Fruit fly (Drosophila melanogaster) whole organism, embryonic: ENCODE data around the gene CG5021.
A peak's percentile ranks its signal among the peaks of the same experiment; 100 is the strongest.

Experiments used
- Aef1 ChIP-seq: fragments of 200-800 bp; sonication (Bioruptor generic); IDR thresholded peaks from 3 replicates; pipeline ENCODE4 v1.3.6; 2022; ENCODE audit warnings: missing biosample characterization, missing genetic modification characterization
- CG12219 ChIP-seq: fragments of 200-800 bp; sonication (Bioruptor generic); optimal IDR thresholded peaks from 3 replicates; lab custom pipeline; 2018; ENCODE audit warnings: missing biosample characterization, mild to moderate bottlenecking, missing genetic modification characterization
- CG1233 ChIP-seq: fragments of 200-800 bp; sonication (Bioruptor generic); optimal IDR thresholded peaks from 4 replicates; lab custom pipeline; 2018; ENCODE audit warnings: missing biosample characterization, mild to moderate bottlenecking, missing genetic modification characterization
- CG13296 ChIP-seq: fragments of 200-800 bp; sonication (Bioruptor generic); optimal IDR thresholded peaks from 3 replicates; lab custom pipeline; 2018; ENCODE audit warnings: missing biosample characterization, mild to moderate bottlenecking, missing genetic modification characterization
- CG15696 ChIP-seq: fragments of 200-800 bp; sonication (Bioruptor generic); optimal IDR thresholded peaks from 2 replicates; lab custom pipeline; 2019; ENCODE audit warnings: missing biosample characterization, mild to moderate bottlenecking, missing genetic modification characterization, moderate library complexity
- CG16813 ChIP-seq: fragments of 200-800 bp; sonication (Bioruptor generic); IDR thresholded peaks from 3 replicates; pipeline ENCODE4 v1.3.6; 2022; ENCODE audit warnings: missing biosample characterization, missing genetic modification characterization; ENCODE audit not compliant: partially characterized antibody
- CG17802 ChIP-seq: fragments of 200-800 bp; sonication (Bioruptor generic); optimal IDR thresholded peaks from 2 replicates; lab custom pipeline; 2018; ENCODE audit warnings: missing biosample characterization, mild to moderate bottlenecking, missing genetic modification characterization, moderate library complexity
- CG17829 ChIP-seq: fragments of 200-800 bp; optimal IDR thresholded peaks from 2 replicates; lab custom pipeline; 2019; ENCODE audit warnings: missing biosample characterization, mild to moderate bottlenecking, missing genetic modification characterization, moderate library complexity
- CG1792 ChIP-seq: fragments of 200-800 bp; sonication (Bioruptor generic); optimal IDR thresholded peaks from 2 replicates; lab custom pipeline; 2016; ENCODE audit warnings: missing biosample characterization, missing genetic modification characterization
- CG18599 ChIP-seq: fragments of 200-800 bp; sonication (Bioruptor generic); optimal IDR thresholded peaks from 3 replicates; lab custom pipeline; 2017; ENCODE audit warnings: missing biosample characterization, missing genetic modification characterization, mild to moderate bottlenecking, moderate library complexity, missing genetic modification reagents
- CG2678 ChIP-seq: fragments of 200-800 bp; sonication (Bioruptor generic); optimal IDR thresholded peaks from 3 replicates; lab custom pipeline; 2019; ENCODE audit warnings: missing biosample characterization, mild to moderate bottlenecking, missing genetic modification characterization, moderate library complexity
- CG30020 ChIP-seq: fragments of 200-800 bp; optimal IDR thresholded peaks from 2 replicates; lab custom pipeline; 2019; ENCODE audit warnings: missing biosample characterization, mild to moderate bottlenecking, missing genetic modification characterization, moderate library complexity
- CG31365 ChIP-seq: fragments of 200-800 bp; sonication (Bioruptor generic); optimal IDR thresholded peaks from 2 replicates; lab custom pipeline; 2018; ENCODE audit warnings: missing biosample characterization, mild to moderate bottlenecking, missing genetic modification characterization
- CG4360 ChIP-seq: fragments of 200-800 bp; sonication (Bioruptor generic); IDR thresholded peaks from 2 replicates; pipeline ENCODE4 v1.3.6; 2022; ENCODE audit warnings: missing biosample characterization, missing genetic modification characterization
- CG6654 ChIP-seq: fragments of 200-800 bp; sonication (Bioruptor generic); optimal IDR thresholded peaks from 2 replicates; lab custom pipeline; 2017; ENCODE audit warnings: missing biosample characterization, mild to moderate bottlenecking, missing genetic modification characterization
- CG7372 ChIP-seq: fragments of 200-800 bp; sonication (Bioruptor generic); IDR thresholded peaks from 2 replicates; pipeline ENCODE4 v1.3.6; 2022; ENCODE audit warnings: missing biosample characterization, missing genetic modification characterization
- CG9932 ChIP-seq: fragments of 200-800 bp; sonication (Bioruptor generic); IDR thresholded peaks from 2 replicates; pipeline ENCODE4 v1.3.6; 2022; ENCODE audit warnings: missing biosample characterization, missing genetic modification characterization
- CHES-1-like ChIP-seq: fragments of 200-800 bp; sonication (Bioruptor generic); optimal IDR thresholded peaks from 2 replicates; lab custom pipeline; 2016; ENCODE audit warnings: missing biosample characterization, missing genetic modification characterization
- CoRest ChIP-seq: fragments of 200-800 bp; sonication (Bioruptor generic); optimal IDR thresholded peaks from 3 replicates; lab custom pipeline; 2018; ENCODE audit warnings: missing biosample characterization, mild to moderate bottlenecking, missing genetic modification characterization, moderate library complexity
- D19B ChIP-seq: fragments of 200-800 bp; sonication (Bioruptor generic); optimal IDR thresholded peaks from 2 replicates; lab custom pipeline; 2017; ENCODE audit warnings: missing biosample characterization, mild to moderate bottlenecking, missing genetic modification characterization
- Dek ChIP-seq: fragments of 200-800 bp; sonication (Bioruptor generic); optimal IDR thresholded peaks from 3 replicates; lab custom pipeline; 2019; ENCODE audit warnings: missing biosample characterization, mild to moderate bottlenecking, missing genetic modification characterization, moderate library complexity
- Dip3 ChIP-seq: fragments of 200-800 bp; sonication (Bioruptor generic); optimal IDR thresholded peaks from 3 replicates; lab custom pipeline; 2016; ENCODE audit warnings: missing biosample characterization, missing genetic modification characterization
- Doc2 ChIP-seq: fragments of 200-800 bp; sonication (Bioruptor generic); IDR thresholded peaks from 2 replicates; pipeline ENCODE4 v1.3.6; 2022; ENCODE audit warnings: missing biosample characterization, missing genetic modification characterization
- Dp ChIP-seq: fragments of 200-800 bp; sonication (Bioruptor generic); optimal IDR thresholded peaks from 2 replicates; lab custom pipeline; 2018; ENCODE audit warnings: missing biosample characterization, mild to moderate bottlenecking, missing genetic modification characterization, moderate library complexity
- Max ChIP-seq: fragments of 200-800 bp; sonication (Bioruptor generic); optimal IDR thresholded peaks from 2 replicates; lab custom pipeline; 2016; ENCODE audit warnings: missing biosample characterization, mild to moderate bottlenecking, missing genetic modification characterization
- Oaz ChIP-seq: fragments of 200-800 bp; sonication (Bioruptor generic); IDR thresholded peaks from 2 replicates; pipeline ENCODE4 v1.3.6; 2022; ENCODE audit warnings: missing biosample characterization, missing genetic modification characterization
- PHDP ChIP-seq: fragments of 200-800 bp; sonication (Bioruptor generic); optimal IDR thresholded peaks from 3 replicates; lab custom pipeline; 2018; ENCODE audit warnings: missing biosample characterization, mild to moderate bottlenecking, missing genetic modification characterization, moderate library complexity
- Ssrp ChIP-seq: fragments of 200-800 bp; sonication (Bioruptor generic); optimal IDR thresholded peaks from 2 replicates; lab custom pipeline; 2018; ENCODE audit warnings: missing biosample characterization, mild to moderate bottlenecking, missing genetic modification characterization, moderate library complexity
- Stat92E ChIP-seq, 3 experiments: fragments of >200 bp in 2 of 3; fragments of 200-800 bp in 1 of 3; sonication (Bioruptor generic) in 1 of 3; optimal IDR thresholded peaks; 2 replicates each; lab custom pipeline; 2017 to 2019; ENCODE audit warnings: missing biosample characterization in 3 of 3, missing genetic modification characterization in 3 of 3, mild to moderate bottlenecking in 1 of 3, moderate library complexity in 1 of 3
- TFAM ChIP-seq: fragments of 200-800 bp; sonication (Bioruptor generic); optimal IDR thresholded peaks from 2 replicates; lab custom pipeline; 2017; ENCODE audit warnings: missing biosample characterization, missing genetic modification characterization, inconsistent platforms
- ash1 ChIP-seq: fragments of 200-800 bp; sonication (Bioruptor generic); optimal IDR thresholded peaks from 2 replicates; lab custom pipeline; 2018; ENCODE audit warnings: missing biosample characterization, mild to moderate bottlenecking, missing genetic modification characterization
- cwo ChIP-seq: fragments of 200-800 bp; sonication (Bioruptor generic); optimal IDR thresholded peaks from 3 replicates; lab custom pipeline; 2017; ENCODE audit warnings: missing biosample characterization, missing genetic modification characterization, mild to moderate bottlenecking, moderate library complexity, missing genetic modification reagents
- da ChIP-seq: fragments of 200-800 bp; sonication (Bioruptor generic); optimal IDR thresholded peaks from 2 replicates; lab custom pipeline; 2016; ENCODE audit warnings: missing biosample characterization, missing genetic modification characterization
- dimm ChIP-seq: fragments of 200-800 bp; sonication (Bioruptor generic); IDR thresholded peaks from 2 replicates; pipeline ENCODE4 v1.3.6; 2022; ENCODE audit warnings: missing biosample characterization, missing genetic modification characterization
- dmrt11E ChIP-seq: fragments of 200-800 bp; sonication (Bioruptor generic); optimal IDR thresholded peaks from 3 replicates; lab custom pipeline; 2018; ENCODE audit warnings: missing biosample characterization, mild to moderate bottlenecking, missing genetic modification characterization, moderate library complexity
- dmrt99B ChIP-seq: fragments of 200-800 bp; sonication (Bioruptor generic); optimal IDR thresholded peaks from 2 replicates; lab custom pipeline; 2018; ENCODE audit warnings: missing biosample characterization, mild to moderate bottlenecking, missing genetic modification characterization, moderate library complexity
- exex ChIP-seq: fragments of 200-800 bp; sonication (Bioruptor generic); optimal IDR thresholded peaks from 4 replicates; lab custom pipeline; 2018; ENCODE audit warnings: missing biosample characterization, mild to moderate bottlenecking, missing genetic modification characterization, moderate library complexity
- ftz-f1 ChIP-seq: fragments of 200-800 bp; sonication (Bioruptor generic); optimal IDR thresholded peaks from 2 replicates; lab custom pipeline; 2016; ENCODE audit warnings: missing biosample characterization, missing genetic modification characterization
- gcm2 ChIP-seq: fragments of 200-800 bp; sonication (Bioruptor generic); optimal IDR thresholded peaks from 2 replicates; lab custom pipeline; 2016; ENCODE audit warnings: missing biosample characterization, missing genetic modification characterization
- gem ChIP-seq: fragments of 200-800 bp; sonication (Bioruptor generic); optimal IDR thresholded peaks from 2 replicates; lab custom pipeline; 2019; ENCODE audit warnings: missing biosample characterization, mild to moderate bottlenecking, missing genetic modification characterization, moderate library complexity
- grau ChIP-seq: fragments of 200-800 bp; optimal IDR thresholded peaks from 3 replicates; lab custom pipeline; 2019; ENCODE audit warnings: missing biosample characterization, mild to moderate bottlenecking, missing genetic modification characterization, moderate library complexity
- hb ChIP-seq: fragments of 200-800 bp; sonication (Bioruptor generic); IDR thresholded peaks from 3 replicates; pipeline ENCODE4 v1.3.6; 2022; ENCODE audit warnings: missing biosample characterization, missing genetic modification characterization; ENCODE audit not compliant: partially characterized antibody
- luna ChIP-seq: fragments of 200-800 bp; sonication (Bioruptor generic); optimal IDR thresholded peaks from 2 replicates; lab custom pipeline; 2016; ENCODE audit warnings: missing biosample characterization, missing genetic modification characterization
- odd ChIP-seq: fragments of 200-800 bp; sonication (Bioruptor generic); optimal IDR thresholded peaks from 2 replicates; lab custom pipeline; 2017; ENCODE audit warnings: missing biosample characterization, mild to moderate bottlenecking, missing genetic modification characterization
- p53 ChIP-seq: fragments of 200-800 bp; sonication (Bioruptor generic); optimal IDR thresholded peaks from 2 replicates; lab custom pipeline; 2016; ENCODE audit warnings: missing biosample characterization, missing genetic modification characterization
- pho ChIP-seq: fragments of 200-800 bp; sonication (Bioruptor generic); optimal IDR thresholded peaks from 2 replicates; lab custom pipeline; 2016; ENCODE audit warnings: missing biosample characterization, missing genetic modification characterization
- salm ChIP-seq: fragments of 200-800 bp; sonication (Bioruptor generic); optimal IDR thresholded peaks from 2 replicates; lab custom pipeline; 2018; ENCODE audit warnings: missing biosample characterization, mild to moderate bottlenecking, missing genetic modification characterization
- sens-2 ChIP-seq: fragments of 200-800 bp; sonication (Bioruptor generic); IDR thresholded peaks from 2 replicates; pipeline ENCODE4 v1.3.6; 2022; ENCODE audit warnings: missing biosample characterization, missing genetic modification characterization
- slp2 ChIP-seq: fragments of 200-800 bp; sonication (Bioruptor generic); optimal IDR thresholded peaks from 2 replicates; lab custom pipeline; 2016; ENCODE audit warnings: missing biosample characterization, missing genetic modification characterization
- unc-4 ChIP-seq: fragments of 200-800 bp; sonication (Bioruptor generic); IDR thresholded peaks from 2 replicates; pipeline ENCODE4 v1.3.6; 2022; ENCODE audit warnings: missing biosample characterization, missing genetic modification characterization; ENCODE audit not compliant: partially characterized antibody

CG5021 gene

DNA sequence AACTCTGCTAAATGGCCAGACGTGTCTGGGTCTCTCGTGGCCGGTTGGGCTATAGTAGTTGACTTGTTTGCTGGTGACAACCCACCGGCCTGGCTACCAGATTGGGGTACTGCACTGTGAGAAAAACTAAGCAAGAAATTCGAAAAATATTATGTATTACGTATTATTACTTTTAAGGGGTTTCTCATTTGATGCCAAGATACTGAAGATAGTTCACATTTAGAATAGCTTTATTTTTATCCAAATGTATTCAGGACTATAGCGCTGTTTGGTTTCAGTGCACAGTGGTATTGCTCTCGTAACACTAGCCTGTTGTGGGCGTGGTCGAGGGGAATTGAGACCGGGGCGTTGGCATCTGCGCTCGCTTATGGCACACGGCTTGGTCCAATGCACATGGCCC is 45.9 kb upstream of the CG5021 start:
- TF ChIP-seq cwo (GFP tag; lab: Kevin White, UChicago) (peak; percentile 63), Max (GFP tag; lab: Kevin White, UChicago) (peak; percentile 40), Dek (peak; percentile 56), Oaz (GFP tag; lab: Robert Waterston, UW) (no peak), ftz-f1 (no peak), CHES-1-like (GFP tag; lab: Kevin White, UChicago) (no peak), CG30020 (no peak), D19B (GFP tag; lab: Kevin White, UChicago) (no peak), unc-4 (GFP tag; lab: Robert Waterston, UW) (no peak), CG17802 (tag; lab: Kevin White, UChicago) (no peak), odd (GFP tag; lab: Kevin White, UChicago) (peak; percentile 46), hb (GFP tag; lab: Robert Waterston, UW) (no peak), CG1792 (peak; percentile 54), slp2 (GFP tag; lab: Kevin White, UChicago) (no peak), gem (tag; lab: Kevin White, UChicago) (peak; percentile 79), dimm (GFP tag; lab: Robert Waterston, UW) (0 out of 2 replicates have a peak, but pooled peaks have one; percentile 34), gcm2 (GFP tag; lab: Kevin White, UChicago) (peak; percentile 35), CG4360 (GFP tag; lab: Robert Waterston, UW) (no peak; the same call in 1 of the 2 replicates), Ssrp (peak; percentile 54), CoRest (tag; lab: Kevin White, UChicago) (peak; percentile 61), CG15696 (tag; lab: Kevin White, UChicago) (no peak), CG31365 (peak; percentile 16), luna (GFP tag; lab: Kevin White, UChicago) (no peak), CG2678 (tag; lab: Kevin White, UChicago) (peak; percentile 60), CG17829 (tag; lab: Kevin White, UChicago) (peak; percentile 62), CG7372 (GFP tag; lab: Robert Waterston, UW) (peak; percentile 27; the same call in 1 of the 2 replicates), CG18599 (GFP tag; lab: Kevin White, UChicago) (peak; percentile 81), CG16813 (GFP tag; lab: Robert Waterston, UW) (no peak), CG13296 (peak; percentile 57), Doc2 (GFP tag; lab: Robert Waterston, UW) (no peak), dmrt11E (tag; lab: Kevin White, UChicago) (peak; percentile 19), Stat92E (GFP tag; optimal IDR thresholded peaks at IDR 0.05; lab: Kevin White, UChicago) (no peak), CG12219 (GFP tag; lab: Kevin White, UChicago) (peak; percentile 52), sens-2 (peak; percentile 22; the same call in 1 of the 2 replicates), dmrt99B (tag; lab: Kevin White, UChicago) (peak; percentile 90), p53 (GFP tag; lab: Kevin White, UChicago) (no peak), TFAM (GFP tag; lab: Kevin White, UChicago) (no peak), salm (tag; lab: Kevin White, UChicago) (peak; percentile 57), ash1 (GFP tag; lab: Kevin White, UChicago) (no peak), Dp (GFP tag; lab: Kevin White, UChicago) (no peak), PHDP (tag; lab: Kevin White, UChicago) (peak; percentile 73), CG9932 (GFP tag; lab: Robert Waterston, UW) (peak; percentile 62), pho (GFP tag; lab: Kevin White, UChicago) (peak; percentile 31), CG6654 (peak; percentile 26), exex (tag; lab: Kevin White, UChicago) (peak; percentile 10), CG1233 (GFP tag; lab: Kevin White, UChicago) (no peak), Dip3 (GFP tag; lab: Kevin White, UChicago) (peak; percentile 64), grau (tag; lab: Kevin White, UChicago) (peak; percentile 67), da (GFP tag; lab: Kevin White, UChicago) (no peak), Aef1 (peak; percentile 62)
